Fruit fly (Drosophila melanogaster): Measurements from ENCODE around the gene CG11076.
A peak's percentile ranks its signal among the peaks of the same experiment; 100 is the strongest.

CG11076 gene

dm6 chr4:1026806-1027431 is 4.6 kb downstream of the CG11076 start, which contains the start of gene PlexA (continued):
- peak; percentile 55 for TF ChIP-seq CG3281 (GFP tag; optimal IDR thresholded peaks at IDR 0.05)
- peak; percentile 44 for TF ChIP-seq HmgD (GFP tag; optimal IDR thresholded peaks at IDR 0.05)
- TF ChIP-seq chif (GFP tag; optimal IDR thresholded peaks at IDR 0.05) = peak; percentile 11 to 71
- TF ChIP-seq btn (GFP tag; optimal IDR thresholded peaks at IDR 0.05) = no peak
- peak; percentile 23 for TF ChIP-seq CG6254 (GFP tag; optimal IDR thresholded peaks at IDR 0.05)
- peak in 1 of 2 experiments; percentile 50 for TF ChIP-seq Eip74EF (GFP tag; optimal IDR thresholded peaks at IDR 0.05)
- TF ChIP-seq NC2α (GFP tag; optimal IDR thresholded peaks at IDR 0.05) = no peak
- TF ChIP-seq crp (GFP tag; optimal IDR thresholded peaks at IDR 0.05) = peak in 1 of 2 experiments; percentile 51
- peak; percentile 87 for TF ChIP-seq CG17829 (tag; optimal IDR thresholded peaks at IDR 0.05)
- TF ChIP-seq CG9727 (GFP tag; optimal IDR thresholded peaks at IDR 0.05) = peak; percentile 78
- TF ChIP-seq CG14710 (tag; optimal IDR thresholded peaks at IDR 0.05) = peak; percentile 92
- TF ChIP-seq gsb (GFP tag; IDR thresholded peaks at IDR 0.05) = peak; percentile 80; the same call in 1 of the 2 replicates
- TF ChIP-seq CG12299 (tag; optimal IDR thresholded peaks at IDR 0.05) = peak; percentile 72
- TF ChIP-seq sima (GFP tag; optimal IDR thresholded peaks at IDR 0.05) = no peak
- TF ChIP-seq CG11456 (GFP tag; IDR thresholded peaks at IDR 0.05) = peak; percentile 97
- TF ChIP-seq CG4328 (GFP tag; optimal IDR thresholded peaks at IDR 0.05) = no peak
- peak; percentile 96 for TF ChIP-seq CG14441 (GFP tag; IDR thresholded peaks at IDR 0.05)
- TF ChIP-seq CG5245 (GFP tag; optimal IDR thresholded peaks at IDR 0.05) = peak; percentile 72
- peak; percentile 97 for TF ChIP-seq Ptx1 (GFP tag; IDR thresholded peaks at IDR 0.05)
- TF ChIP-seq CG13894 (tag; optimal IDR thresholded peaks at IDR 0.05) = peak; percentile 90
- TF ChIP-seq peb (GFP tag; IDR thresholded peaks at IDR 0.05) = peak; percentile 83
- peak; percentile 40 for TF ChIP-seq CG2202 (tag; optimal IDR thresholded peaks at IDR 0.05)
- TF ChIP-seq CG10462 (GFP tag; optimal IDR thresholded peaks at IDR 0.05) = peak; percentile 62
- peak; percentile 83 for TF ChIP-seq rib (GFP tag; IDR thresholded peaks at IDR 0.05)
- TF ChIP-seq HLH3B (GFP tag; IDR thresholded peaks at IDR 0.05) = peak; percentile 94
- TF ChIP-seq YL-1 (GFP tag; optimal IDR thresholded peaks at IDR 0.05) = no peak
- TF ChIP-seq h (optimal IDR thresholded peaks at IDR 0.05) = no peak
- peak; percentile 93 for TF ChIP-seq gem (tag; optimal IDR thresholded peaks at IDR 0.05)
- TF ChIP-seq zf30C (GFP tag; optimal IDR thresholded peaks at IDR 0.05) = no peak
- TF ChIP-seq chm (GFP tag; IDR thresholded peaks at IDR 0.05) = peak; percentile 92
- peak; percentile 82 for TF ChIP-seq CG12155 (GFP tag; optimal IDR thresholded peaks at IDR 0.05)
- peak; percentile 69 for TF ChIP-seq CG4360 (GFP tag; IDR thresholded peaks at IDR 0.05)
- peak; percentile 48 for TF ChIP-seq CG4282 (GFP tag; optimal IDR thresholded peaks at IDR 0.05)
- peak; percentile 58 to 67 for TF ChIP-seq Pdp1 (GFP tag; optimal IDR thresholded peaks at IDR 0.05)
- TF ChIP-seq CG7745 (tag; optimal IDR thresholded peaks at IDR 0.05) = no peak
- TF ChIP-seq Meics (GFP tag; optimal IDR thresholded peaks at IDR 0.05) = peak; percentile 82
- TF ChIP-seq Hr78 (GFP tag; optimal IDR thresholded peaks at IDR 0.05) = no peak
- TF ChIP-seq CG1792 (GFP tag; optimal IDR thresholded peaks at IDR 0.05) = no peak
- peak; percentile 88 for TF ChIP-seq CG10209 (GFP tag; optimal IDR thresholded peaks at IDR 0.05)
- peak; percentile 94 for TF ChIP-seq B-H1 (GFP tag; IDR thresholded peaks at IDR 0.05)
- no peak for TF ChIP-seq ash1 (GFP tag; optimal IDR thresholded peaks at IDR 0.05)
- peak; percentile 80 for TF ChIP-seq CG9437 (GFP tag; optimal IDR thresholded peaks at IDR 0.05)
- no peak for TF ChIP-seq luna (GFP tag; optimal IDR thresholded peaks at IDR 0.05)
- no peak for TF ChIP-seq TFAM (GFP tag; optimal IDR thresholded peaks at IDR 0.05)
- peak; percentile 73 for TF ChIP-seq Drgx (GFP tag; IDR thresholded peaks at IDR 0.05)
- no peak for TF ChIP-seq CTCF (GFP tag; optimal IDR thresholded peaks at IDR 0.05)
- TF ChIP-seq CG7556 (GFP tag; optimal IDR thresholded peaks at IDR 0.05) = peak; percentile 27
- TF ChIP-seq prd (optimal IDR thresholded peaks at IDR 0.05) = no peak
- peak; percentile 98 for TF ChIP-seq prd (GFP tag; IDR thresholded peaks at IDR 0.05)
- 0 out of 2 replicates have a peak, but pooled peaks have one; percentile 39 for TF ChIP-seq bowl (GFP tag; IDR thresholded peaks at IDR 0.05)
- TF ChIP-seq tna (GFP tag; IDR thresholded peaks at IDR 0.05; ENCODE audit: partially characterized antibody) = peak; percentile 30; the same call in 1 of the 2 replicates

Measured in whole organism, embryonic.